Worm (Caenorhabditis elegans): ENCODE measurements around the gene scd-2.
A peak's percentile ranks its signal among the peaks of the same experiment; 100 is the strongest.

scd-2 gene

DNA sequence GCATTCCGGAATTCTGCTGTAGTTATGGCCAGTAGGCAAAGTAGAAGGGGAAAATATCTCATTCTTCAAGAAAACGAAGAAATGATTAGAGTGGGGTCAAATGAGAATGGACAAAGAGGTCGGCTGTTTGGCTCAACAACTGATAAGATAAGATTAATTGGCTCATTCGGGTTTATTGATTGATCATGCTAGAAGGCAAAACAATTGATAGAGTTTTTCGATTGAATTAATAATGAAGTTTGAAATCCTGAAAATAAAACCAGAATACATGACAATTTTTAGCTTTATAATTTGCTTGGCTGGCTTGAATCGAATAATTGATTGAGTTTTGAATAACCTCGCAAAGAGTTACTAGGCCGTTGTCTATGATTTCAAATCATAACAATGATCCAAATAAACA, 6.8 kb upstream of the scd-2 start, which contains the start of gene ppt-1:
ppt-1 (minus strand) TSS at position 101 of the 400 bp plus-strand sequence.
- TF ChIP-seq ceh-48 (tag; optimal IDR thresholded peaks at IDR 0.05) (no peak), hlh-6 (tag; optimal IDR thresholded peaks at IDR 0.05) (no peak), ceh-34 (tag; optimal IDR thresholded peaks at IDR 0.05) (no peak), elt-2 (tag; optimal IDR thresholded peaks at IDR 0.05) (peak; percentile 33)

ce11 chrV:6630769-6631168, 2.3 kb upstream of the scd-2 start:
- TF ChIP-seq ceh-31 (tag; optimal IDR thresholded peaks at IDR 0.05) (no peak), ceh-22 (tag; optimal IDR thresholded peaks at IDR 0.05) (no peak), sox-2 (GFP tag; IDR thresholded peaks at IDR 0.05) (no peak)

DNA sequence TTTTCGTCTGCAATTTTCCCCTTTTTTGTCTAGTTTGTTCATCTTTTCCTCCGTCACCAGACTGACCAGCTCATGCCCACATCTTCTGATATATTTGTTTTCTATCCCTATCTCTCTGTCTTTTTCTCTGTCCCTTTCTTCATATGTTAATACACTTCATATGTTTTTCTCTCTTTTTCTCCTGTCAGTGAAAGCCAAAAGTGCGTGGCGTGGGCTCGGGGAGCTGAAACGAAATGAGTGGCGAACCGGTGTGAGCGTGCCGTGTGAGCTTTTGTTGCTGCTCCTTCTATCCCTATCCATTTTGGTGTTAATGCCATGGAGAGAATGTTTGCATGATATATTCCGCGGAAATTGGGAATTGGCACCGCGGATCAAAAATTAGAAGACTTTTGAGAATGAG, 1.2 kb upstream of the scd-2 start:
- TF ChIP-seq ceh-45 (GFP tag; IDR thresholded peaks at IDR 0.05) (no peak), ceh-18 (tag; optimal IDR thresholded peaks at IDR 0.05) (no peak), rnt-1 (tag; optimal IDR thresholded peaks at IDR 0.05) (no peak), tbx-2 (tag; optimal IDR thresholded peaks at IDR 0.05) (no peak), ets-4 (tag; optimal IDR thresholded peaks at IDR 0.05) (no peak), hlh-13 (GFP tag; optimal IDR thresholded peaks at IDR 0.05) (no peak), ceh-34 (tag; optimal IDR thresholded peaks at IDR 0.05) (no peak), unc-3 (GFP tag; conservative IDR thresholded peaks at IDR 0.05) (no peak), unc-3 (tag; optimal IDR thresholded peaks at IDR 0.05) (no peak), syd-9 (tag; optimal IDR thresholded peaks at IDR 0.05) (no peak), unc-55 (GFP tag; optimal IDR thresholded peaks at IDR 0.05) (no peak), fkh-6 (tag; optimal IDR thresholded peaks at IDR 0.05) (no peak), T23F11.4 (GFP tag; optimal IDR thresholded peaks at IDR 0.05) (no peak), sdc-2 (tag; optimal IDR thresholded peaks at IDR 0.05) (no peak), ref-2 (tag; optimal IDR thresholded peaks at IDR 0.05) (no peak), pax-1 (tag; optimal IDR thresholded peaks at IDR 0.05) (no peak), ceh-24 (tag; optimal IDR thresholded peaks at IDR 0.05) (no peak), ceh-22 (tag; optimal IDR thresholded peaks at IDR 0.05) (no peak), dve-1 (tag; optimal IDR thresholded peaks at IDR 0.05) (no peak), ceh-9 (tag; optimal IDR thresholded peaks at IDR 0.05) (no peak)

- no peak for TF ChIP-seq ets-4 (tag; optimal IDR thresholded peaks at IDR 0.05)
- no peak for TF ChIP-seq K02D7.2 (tag; optimal IDR thresholded peaks at IDR 0.05)
- TF ChIP-seq rnt-1 (tag; optimal IDR thresholded peaks at IDR 0.05): no peak
- TF ChIP-seq sox-4 (tag; optimal IDR thresholded peaks at IDR 0.05): no peak
- TF ChIP-seq unc-42 (tag; optimal IDR thresholded peaks at IDR 0.05): no peak
Measured at ce11 chrV:6645810-6646209, 12.8 kb downstream of the scd-2 start.

ce11 chrV:6649317-6649716, 16.3 kb downstream of the scd-2 start, which contains the start of gene T10H9.1:
Gene T10H9.1, plus strand, starts transcription at chrV:6649617.
- no peak for TF ChIP-seq dmd-4 (tag; optimal IDR thresholded peaks at IDR 0.05; ENCODE audit: borderline replicate concordance)
- TF ChIP-seq odd-2 (tag; optimal IDR thresholded peaks at IDR 0.05): no peak
- no peak for TF ChIP-seq tbx-7 (tag; optimal IDR thresholded peaks at IDR 0.05)

ce11 chrV:6650508-6650907, 17.5 kb downstream of the scd-2 start:
- no peak for TF ChIP-seq tbx-7 (tag; optimal IDR thresholded peaks at IDR 0.05)
- TF ChIP-seq ttx-3 (tag; optimal IDR thresholded peaks at IDR 0.05): no peak
- TF ChIP-seq sox-2 (GFP tag; IDR thresholded peaks at IDR 0.05): no peak
- TF ChIP-seq elt-2 (tag; optimal IDR thresholded peaks at IDR 0.05): no peak
- no peak for TF ChIP-seq lim-6 (tag; optimal IDR thresholded peaks at IDR 0.05)
- no peak for TF ChIP-seq Y22D7AL.16 (tag; optimal IDR thresholded peaks at IDR 0.05)
- no peak for TF ChIP-seq hlh-13 (GFP tag; optimal IDR thresholded peaks at IDR 0.05)
- TF ChIP-seq hlh-8 (tag; optimal IDR thresholded peaks at IDR 0.05): no peak
- no peak for TF ChIP-seq rnt-1 (tag; optimal IDR thresholded peaks at IDR 0.05)
- no peak for TF ChIP-seq ceh-22 (tag; optimal IDR thresholded peaks at IDR 0.05)
